Fruit fly (Drosophila melanogaster) whole organism, embryonic: Measurements from ENCODE around the gene S6KL.

ENCODE experiments used
- Aef1 ChIP-seq: fragments of 200-800 bp; sonication (Bioruptor generic); IDR thresholded peaks from 3 replicates; pipeline ENCODE4 v1.3.6; 2022; ENCODE audit warnings: missing biosample characterization, missing genetic modification characterization
- Atf3 ChIP-seq: fragments of 200-800 bp; sonication (Bioruptor generic); optimal IDR thresholded peaks from 3 replicates; lab custom pipeline; 2016; ENCODE audit warnings: missing biosample characterization, missing genetic modification characterization
- BEAF-32 ChIP-seq: fragments of 200-800 bp; sonication (Bioruptor generic); optimal IDR thresholded peaks from 3 replicates; lab custom pipeline; 2017; ENCODE audit warnings: missing biosample characterization, missing genetic modification characterization, mild to moderate bottlenecking, moderate library complexity, missing genetic modification reagents
- CG10959 ChIP-seq: fragments of 200-800 bp; sonication (Bioruptor generic); IDR thresholded peaks from 2 replicates; pipeline ENCODE4 v1.3.6; 2022; ENCODE audit warnings: missing biosample characterization, missing genetic modification characterization
- CG11398 ChIP-seq: fragments of 200-800 bp; sonication (Bioruptor generic); optimal IDR thresholded peaks from 2 replicates; lab custom pipeline; 2016; ENCODE audit warnings: missing biosample characterization, missing genetic modification characterization
- CG13775 ChIP-seq: fragments of 200-800 bp; sonication (Bioruptor generic); optimal IDR thresholded peaks from 3 replicates; lab custom pipeline; 2017; ENCODE audit warnings: missing biosample characterization, mild to moderate bottlenecking, missing genetic modification characterization
- CG17385 ChIP-seq: fragments of 200-800 bp; sonication (Bioruptor generic); optimal IDR thresholded peaks from 3 replicates; lab custom pipeline; 2018; ENCODE audit warnings: missing biosample characterization, mild to moderate bottlenecking, missing genetic modification characterization
- CG17802 ChIP-seq: fragments of 200-800 bp; sonication (Bioruptor generic); optimal IDR thresholded peaks from 2 replicates; lab custom pipeline; 2018; ENCODE audit warnings: missing biosample characterization, mild to moderate bottlenecking, missing genetic modification characterization, moderate library complexity
- CG17829 ChIP-seq: fragments of 200-800 bp; optimal IDR thresholded peaks from 2 replicates; lab custom pipeline; 2019; ENCODE audit warnings: missing biosample characterization, mild to moderate bottlenecking, missing genetic modification characterization, moderate library complexity
- CG18476 ChIP-seq: fragments of 200-800 bp; sonication (Bioruptor generic); optimal IDR thresholded peaks from 2 replicates; lab custom pipeline; 2016; ENCODE audit warnings: missing biosample characterization, mild to moderate bottlenecking, missing genetic modification characterization
- CG18599 ChIP-seq: fragments of 200-800 bp; sonication (Bioruptor generic); optimal IDR thresholded peaks from 3 replicates; lab custom pipeline; 2017; ENCODE audit warnings: missing biosample characterization, missing genetic modification characterization, mild to moderate bottlenecking, moderate library complexity, missing genetic modification reagents
- CG31388 ChIP-seq: fragments of 200-800 bp; sonication (Bioruptor generic); optimal IDR thresholded peaks from 2 replicates; lab custom pipeline; 2016; ENCODE audit warnings: missing biosample characterization, missing genetic modification characterization
- CG32767 ChIP-seq: fragments of 200-800 bp; sonication (Bioruptor generic); IDR thresholded peaks from 2 replicates; pipeline ENCODE4 v1.3.6; 2022; ENCODE audit warnings: missing biosample characterization, missing genetic modification characterization
- CG3407 ChIP-seq: fragments of 200-800 bp; sonication (Bioruptor generic); optimal IDR thresholded peaks from 2 replicates; lab custom pipeline; 2018; ENCODE audit warnings: missing biosample characterization, mild to moderate bottlenecking, missing genetic modification characterization
- CG4282 ChIP-seq: fragments of 200-800 bp; sonication (Bioruptor generic); optimal IDR thresholded peaks from 2 replicates; lab custom pipeline; 2016; ENCODE audit warnings: missing biosample characterization, missing genetic modification characterization
- CG43689 ChIP-seq: fragments of 200-800 bp; sonication (Bioruptor generic); IDR thresholded peaks from 2 replicates; pipeline ENCODE4 v1.3.6; 2022; ENCODE audit warnings: missing biosample characterization, missing genetic modification characterization
- CG4404 ChIP-seq: fragments of 200-800 bp; sonication (Bioruptor generic); IDR thresholded peaks from 2 replicates; pipeline ENCODE4 v1.3.6; 2022; ENCODE audit warnings: missing biosample characterization, missing genetic modification characterization
- CG6813 ChIP-seq: fragments of 200-800 bp; sonication (Bioruptor generic); optimal IDR thresholded peaks from 2 replicates; lab custom pipeline; 2017; ENCODE audit warnings: missing biosample characterization, missing genetic modification characterization, mild to moderate bottlenecking, moderate library complexity, missing genetic modification reagents
- CG7963 ChIP-seq: fragments of 200-800 bp; sonication (Bioruptor generic); IDR thresholded peaks from 3 replicates; pipeline ENCODE4 v1.3.6; 2022; ENCODE audit warnings: missing biosample characterization, missing genetic modification characterization; ENCODE audit not compliant: partially characterized antibody
- CG8281 ChIP-seq: fragments of 200-800 bp; sonication (Bioruptor generic); optimal IDR thresholded peaks from 2 replicates; lab custom pipeline; 2018; ENCODE audit warnings: missing biosample characterization, mild to moderate bottlenecking, missing genetic modification characterization, moderate library complexity
- CG9215 ChIP-seq: fragments of 200-800 bp; sonication (Bioruptor generic); IDR thresholded peaks from 2 replicates; pipeline ENCODE4 v1.3.6; 2022; ENCODE audit warnings: missing biosample characterization, missing genetic modification characterization
- CG9727 ChIP-seq: fragments of 200-800 bp; sonication (Bioruptor generic); optimal IDR thresholded peaks from 3 replicates; lab custom pipeline; 2017; ENCODE audit warnings: missing biosample characterization, mild to moderate bottlenecking, missing genetic modification characterization
- CG9797 ChIP-seq: fragments of 200-800 bp; sonication (Bioruptor generic); optimal IDR thresholded peaks from 3 replicates; lab custom pipeline; 2018; ENCODE audit warnings: missing biosample characterization, mild to moderate bottlenecking, missing genetic modification characterization
- CkIIα-i1 ChIP-seq: fragments of 200-800 bp; sonication (Bioruptor generic); IDR thresholded peaks from 2 replicates; pipeline ENCODE4 v1.3.6; 2022; ENCODE audit warnings: missing biosample characterization, missing genetic modification characterization
- D ChIP-seq, 2 experiments: fragments of 200-800 bp in 1 of 2; fragments of >200 bp in 1 of 2; sonication (Bioruptor generic) in 1 of 2; optimal IDR thresholded peaks; 2 replicates in 1 of 2; 3 replicates in 1 of 2; lab custom pipeline; 2017; ENCODE audit warnings: mild to moderate bottlenecking in 1 of 2, missing biosample characterization in 1 of 2, missing genetic modification characterization in 1 of 2, missing genetic modification reagents in 1 of 2
- Dp ChIP-seq: fragments of 200-800 bp; sonication (Bioruptor generic); optimal IDR thresholded peaks from 2 replicates; lab custom pipeline; 2018; ENCODE audit warnings: missing biosample characterization, mild to moderate bottlenecking, missing genetic modification characterization, moderate library complexity
- HmgZ ChIP-seq: fragments of 200-800 bp; sonication (Bioruptor generic); optimal IDR thresholded peaks from 2 replicates; lab custom pipeline; 2018; ENCODE audit warnings: missing biosample characterization, mild to moderate bottlenecking, missing genetic modification characterization
- Oli ChIP-seq: fragments of 200-800 bp; sonication (Bioruptor generic); optimal IDR thresholded peaks from 2 replicates; lab custom pipeline; 2018; ENCODE audit warnings: missing biosample characterization, mild to moderate bottlenecking, missing genetic modification characterization, moderate library complexity
- Pdp1 ChIP-seq, 2 experiments: fragments of 200-800 bp; sonication (Bioruptor generic); optimal IDR thresholded peaks; 3 replicates each; lab custom pipeline; 2016; ENCODE audit warnings: missing biosample characterization in 2 of 2, missing genetic modification characterization in 2 of 2, mild to moderate bottlenecking in 1 of 2, moderate library complexity in 1 of 2
- Six4 ChIP-seq: fragments of 200-800 bp; sonication (Bioruptor generic); optimal IDR thresholded peaks from 2 replicates; lab custom pipeline; 2016; ENCODE audit warnings: missing biosample characterization, missing genetic modification characterization
- ase ChIP-seq: fragments of 200-800 bp; sonication (Bioruptor generic); IDR thresholded peaks from 3 replicates; pipeline ENCODE4 v1.3.6; 2022; ENCODE audit warnings: missing biosample characterization, missing genetic modification characterization
- ash1 ChIP-seq: fragments of 200-800 bp; sonication (Bioruptor generic); optimal IDR thresholded peaks from 2 replicates; lab custom pipeline; 2018; ENCODE audit warnings: missing biosample characterization, mild to moderate bottlenecking, missing genetic modification characterization
- btn ChIP-seq: fragments of 200-800 bp; sonication (Bioruptor generic); optimal IDR thresholded peaks from 2 replicates; lab custom pipeline; 2016; ENCODE audit warnings: missing biosample characterization, missing genetic modification characterization
- cas ChIP-seq: fragments of 200-800 bp; sonication (Bioruptor generic); IDR thresholded peaks from 2 replicates; pipeline ENCODE4 v1.3.6; 2022; ENCODE audit warnings: missing biosample characterization, missing genetic modification characterization
- danr ChIP-seq: fragments of 200-800 bp; sonication (Bioruptor generic); IDR thresholded peaks from 2 replicates; pipeline ENCODE4 v1.3.6; 2022; ENCODE audit warnings: missing biosample characterization, missing genetic modification characterization
- dm ChIP-seq: fragments of 200-800 bp; sonication (Bioruptor generic); optimal IDR thresholded peaks from 3 replicates; lab custom pipeline; 2016; ENCODE audit warnings: missing biosample characterization, missing genetic modification characterization
- ems ChIP-seq: fragments of 200-800 bp; sonication (Bioruptor generic); optimal IDR thresholded peaks from 3 replicates; lab custom pipeline; 2016; ENCODE audit warnings: missing biosample characterization, missing genetic modification characterization
- gcm ChIP-seq: fragments of 200-800 bp; sonication (Bioruptor generic); optimal IDR thresholded peaks from 2 replicates; lab custom pipeline; 2019; ENCODE audit warnings: missing biosample characterization, mild to moderate bottlenecking, missing genetic modification characterization, moderate library complexity
- inv ChIP-seq: fragments of 200-800 bp; sonication (Bioruptor generic); IDR thresholded peaks from 2 replicates; pipeline ENCODE4 v1.3.6; 2022; ENCODE audit warnings: missing biosample characterization, missing genetic modification characterization; ENCODE audit not compliant: partially characterized antibody
- nerfin-1 ChIP-seq: fragments of 200-800 bp; sonication (Bioruptor generic); optimal IDR thresholded peaks from 3 replicates; lab custom pipeline; 2019; ENCODE audit warnings: missing biosample characterization, mild to moderate bottlenecking, missing genetic modification characterization, moderate library complexity
- otp ChIP-seq: fragments of 200-800 bp; sonication (Bioruptor generic); IDR thresholded peaks from 3 replicates; pipeline ENCODE4, ENCODE4 v1.3.6; 2022; ENCODE audit warnings: missing biosample characterization, missing genetic modification characterization
- peb ChIP-seq: fragments of 200-800 bp; sonication (Bioruptor generic); IDR thresholded peaks from 2 replicates; pipeline ENCODE4 v1.3.6; 2022; ENCODE audit warnings: missing biosample characterization, missing genetic modification characterization
- phol ChIP-seq: fragments of 200-800 bp; sonication (Bioruptor generic); optimal IDR thresholded peaks from 3 replicates; lab custom pipeline; 2018; ENCODE audit warnings: missing biosample characterization, mild to moderate bottlenecking, missing genetic modification characterization, moderate library complexity
- row ChIP-seq: fragments of 200-800 bp; sonication (Bioruptor generic); IDR thresholded peaks from 3 replicates; pipeline ENCODE4 v1.3.6; 2022; ENCODE audit warnings: missing biosample characterization, missing genetic modification characterization
- stc ChIP-seq: fragments of 200-800 bp; sonication (Bioruptor generic); IDR thresholded peaks from 2 replicates; pipeline ENCODE4 v1.3.6; 2022; ENCODE audit warnings: missing biosample characterization, missing genetic modification characterization
- sug ChIP-seq: fragments of 200-800 bp; optimal IDR thresholded peaks from 2 replicates; lab custom pipeline; 2019; ENCODE audit warnings: missing biosample characterization, mild to moderate bottlenecking, missing genetic modification characterization, moderate library complexity
- tap ChIP-seq: fragments of 200-800 bp; optimal IDR thresholded peaks from 3 replicates; lab custom pipeline; 2019; ENCODE audit warnings: missing biosample characterization, mild to moderate bottlenecking, missing genetic modification characterization, moderate library complexity
- usp ChIP-seq: fragments of >200 bp; optimal IDR thresholded peaks from 2 replicates; lab custom pipeline; 2017; ENCODE audit warnings: missing biosample characterization, missing genetic modification characterization
- vnd ChIP-seq: fragments of 200-800 bp; sonication (Bioruptor generic); IDR thresholded peaks from 3 replicates; pipeline ENCODE4 v1.3.6; 2022; ENCODE audit warnings: missing biosample characterization, missing genetic modification characterization; ENCODE audit not compliant: partially characterized antibody

The S6KL gene

dm6 chrX:18783417-18784123, 4.7 kb upstream of the S6KL start, which contains the start of gene CG18259 (continued):
- TF ChIP-seq CG10959 (GFP tag; lab: Robert Waterston, UW) (no peak), Pdp1 (GFP tag; optimal IDR thresholded peaks at IDR 0.05; lab: Kevin White, UChicago) (peak in 1 of 2 experiments; percentile 46), BEAF-32 (GFP tag; lab: Kevin White, UChicago) (peak; percentile 94), Atf3 (GFP tag; lab: Kevin White, UChicago) (no peak), otp (no peak), D (optimal IDR thresholded peaks at IDR 0.05; lab: Kevin White, UChicago) (no peak), D (GFP tag; optimal IDR thresholded peaks at IDR 0.05; lab: Kevin White, UChicago) (no peak), Dp (peak; percentile 24), CG31388 (GFP tag; lab: Kevin White, UChicago) (no peak), Aef1 (GFP tag; lab: Robert Waterston, UW) (peak; percentile 36; the same call in 1 of the 3 replicates), CG9215 (no peak; the same call in 1 of the 2 replicates), CG17385 (GFP tag; lab: Kevin White, UChicago) (no peak), CG17802 (peak; percentile 66), CG7963 (no peak; the same call in 2 of the 3 replicates), vnd (GFP tag; lab: Robert Waterston, UW) (peak; percentile 86), peb (GFP tag; lab: Robert Waterston, UW) (no peak), usp (GFP tag; lab: Kevin White, UChicago) (no peak), cas (no peak), CG4282 (no peak), stc (GFP tag; lab: Robert Waterston, UW) (no peak), CG43689 (GFP tag; lab: Robert Waterston, UW) (no peak), CG4404 (GFP tag; lab: Robert Waterston, UW) (no peak), CG11398 (no peak), CG3407 (GFP tag; lab: Kevin White, UChicago) (no peak), CG13775 (no peak), CG17829 (tag; lab: Kevin White, UChicago) (peak; percentile 17), CG32767 (no peak), tap (no peak), CG9727 (no peak), CG8281 (tag; lab: Kevin White, UChicago) (no peak), row (GFP tag; lab: Robert Waterston, UW) (peak; percentile 84), CG18599 (no peak), CkIIα-i1 (GFP tag; lab: Robert Waterston, UW) (no peak), ash1 (GFP tag; lab: Kevin White, UChicago) (no peak), dm (peak; percentile 21), CG6813 (GFP tag; lab: Kevin White, UChicago) (no peak), sug (tag; lab: Kevin White, UChicago) (peak; percentile 37), btn (GFP tag; lab: Kevin White, UChicago) (no peak), inv (GFP tag; lab: Robert Waterston, UW) (peak; percentile 84), phol (peak; percentile 56), gcm (GFP tag; lab: Kevin White, UChicago) (no peak), danr (GFP tag; lab: Robert Waterston, UW) (no peak), Six4 (GFP tag; lab: Kevin White, UChicago) (no peak), ase (GFP tag; lab: Robert Waterston, UW) (no peak), nerfin-1 (tag; lab: Kevin White, UChicago) (no peak), HmgZ (tag; lab: Kevin White, UChicago) (peak; percentile 29), Oli (no peak), ems (GFP tag; lab: Kevin White, UChicago) (no peak), CG9797 (GFP tag; lab: Kevin White, UChicago) (peak; percentile 76), CG18476 (no peak)
